Fruit fly (Drosophila melanogaster) whole organism, embryonic: ENCODE data around the gene CG10005.

Experiments
- Awh ChIP-seq: fragments of 200-800 bp; sonication (Bioruptor generic); IDR thresholded peaks from 2 replicates; pipeline ENCODE4, ENCODE4 v1.3.6; 2022; ENCODE audit warnings: missing biosample characterization, missing genetic modification characterization
- B-H2 ChIP-seq: fragments of 200-800 bp; sonication (Bioruptor generic); optimal IDR thresholded peaks from 2 replicates; lab custom pipeline; 2018; ENCODE audit warnings: missing biosample characterization, mild to moderate bottlenecking, missing genetic modification characterization
- CG10147 ChIP-seq: fragments of 200-800 bp; sonication (Bioruptor generic); optimal IDR thresholded peaks from 2 replicates; lab custom pipeline; 2019; ENCODE audit warnings: missing biosample characterization, mild to moderate bottlenecking, missing genetic modification characterization, moderate library complexity
- CG10209 ChIP-seq: fragments of 200-800 bp; sonication (Bioruptor generic); optimal IDR thresholded peaks from 3 replicates; lab custom pipeline; 2017; ENCODE audit warnings: missing biosample characterization, mild to moderate bottlenecking, missing genetic modification characterization, missing genetic modification reagents
- CG10267 ChIP-seq: fragments of 200-800 bp; sonication (Bioruptor generic); optimal IDR thresholded peaks from 2 replicates; lab custom pipeline; 2018; ENCODE audit warnings: missing biosample characterization, mild to moderate bottlenecking, missing genetic modification characterization, moderate library complexity
- CG10321 ChIP-seq: fragments of 200-800 bp; sonication (Bioruptor generic); IDR thresholded peaks from 2 replicates; pipeline ENCODE4 v1.3.6; 2022; ENCODE audit warnings: missing biosample characterization, missing genetic modification characterization
- CG12299 ChIP-seq: fragments of 200-800 bp; sonication (Bioruptor generic); optimal IDR thresholded peaks from 2 replicates; lab custom pipeline; 2018; ENCODE audit warnings: missing biosample characterization, mild to moderate bottlenecking, missing genetic modification characterization
- CG14014 ChIP-seq: fragments of 200-800 bp; sonication (Bioruptor generic); IDR thresholded peaks from 2 replicates; pipeline ENCODE4 v1.3.6; 2022; ENCODE audit warnings: missing biosample characterization, missing genetic modification characterization
- CG14710 ChIP-seq: fragments of 200-800 bp; sonication (Bioruptor generic); optimal IDR thresholded peaks from 3 replicates; lab custom pipeline; 2019; ENCODE audit warnings: missing biosample characterization, mild to moderate bottlenecking, missing genetic modification characterization, moderate library complexity
- CG1647 ChIP-seq: fragments of 200-800 bp; sonication (Bioruptor generic); optimal IDR thresholded peaks from 3 replicates; lab custom pipeline; 2016; ENCODE audit warnings: missing biosample characterization, missing genetic modification characterization
- CG2678 ChIP-seq: fragments of 200-800 bp; sonication (Bioruptor generic); optimal IDR thresholded peaks from 3 replicates; lab custom pipeline; 2019; ENCODE audit warnings: missing biosample characterization, mild to moderate bottlenecking, missing genetic modification characterization, moderate library complexity
- CG31224 ChIP-seq: fragments of 200-800 bp; sonication (Bioruptor generic); IDR thresholded peaks from 2 replicates; pipeline ENCODE4 v1.3.6; 2022; ENCODE audit warnings: missing biosample characterization, missing genetic modification characterization
- CG34224 ChIP-seq: fragments of 200-800 bp; sonication (Bioruptor generic); IDR thresholded peaks from 3 replicates; pipeline ENCODE4 v1.3.6; 2022; ENCODE audit warnings: missing biosample characterization, missing genetic modification characterization; ENCODE audit not compliant: partially characterized antibody
- CG34422 ChIP-seq: fragments of 200-800 bp; sonication (Bioruptor generic); IDR thresholded peaks from 3 replicates; pipeline ENCODE4 v1.3.6; 2022; ENCODE audit warnings: missing biosample characterization, missing genetic modification characterization
- CG42726 ChIP-seq: fragments of 200-800 bp; sonication (Bioruptor generic); IDR thresholded peaks from 2 replicates; pipeline ENCODE4 v1.3.6; 2022; ENCODE audit warnings: missing biosample characterization, missing genetic modification characterization; ENCODE audit not compliant: partially characterized antibody
- CG6791 ChIP-seq: fragments of 200-800 bp; sonication (Bioruptor generic); IDR thresholded peaks from 3 replicates; pipeline ENCODE4 v1.3.6; 2022; ENCODE audit warnings: missing biosample characterization, missing genetic modification characterization; ENCODE audit not compliant: partially characterized antibody
- CG8290 ChIP-seq, 3 experiments: fragments of 200-800 bp; sonication (Bioruptor generic); optimal IDR thresholded peaks; 2 replicates each; lab custom pipeline; 2016 to 2019; ENCODE audit warnings: missing biosample characterization in 3 of 3, missing genetic modification characterization in 3 of 3, mild to moderate bottlenecking in 2 of 3, moderate library complexity in 1 of 3
- CG9932 ChIP-seq: fragments of 200-800 bp; sonication (Bioruptor generic); IDR thresholded peaks from 2 replicates; pipeline ENCODE4 v1.3.6; 2022; ENCODE audit warnings: missing biosample characterization, missing genetic modification characterization
- CoRest ChIP-seq: fragments of 200-800 bp; sonication (Bioruptor generic); optimal IDR thresholded peaks from 3 replicates; lab custom pipeline; 2018; ENCODE audit warnings: missing biosample characterization, mild to moderate bottlenecking, missing genetic modification characterization, moderate library complexity
- Doc3 ChIP-seq: fragments of 200-800 bp; sonication (Bioruptor generic); IDR thresholded peaks from 3 replicates; pipeline ENCODE4 v1.3.6; 2022; ENCODE audit warnings: missing biosample characterization, missing genetic modification characterization; ENCODE audit not compliant: partially characterized antibody
- Drgx ChIP-seq: fragments of 200-800 bp; sonication (Bioruptor generic); IDR thresholded peaks from 2 replicates; pipeline ENCODE4 v1.3.6; 2022; ENCODE audit warnings: missing biosample characterization, missing genetic modification characterization
- Ets97D ChIP-seq: fragments of 200-800 bp; sonication (Bioruptor generic); optimal IDR thresholded peaks from 3 replicates; lab custom pipeline; 2016; ENCODE audit warnings: missing biosample characterization, missing genetic modification characterization
- HLH4C ChIP-seq: fragments of 200-800 bp; sonication (Bioruptor generic); IDR thresholded peaks from 3 replicates; pipeline ENCODE4 v1.3.6; 2022; ENCODE audit warnings: missing biosample characterization, missing genetic modification characterization; ENCODE audit not compliant: partially characterized antibody
- HLHmδ ChIP-seq: fragments of 200-800 bp; sonication (Bioruptor generic); optimal IDR thresholded peaks from 2 replicates; lab custom pipeline; 2018; ENCODE audit warnings: missing biosample characterization, mild to moderate bottlenecking, missing genetic modification characterization, moderate library complexity
- MBD-R2 ChIP-seq: fragments of 200-800 bp; sonication (Bioruptor generic); IDR thresholded peaks from 2 replicates; pipeline ENCODE4 v1.3.6; 2022; ENCODE audit warnings: missing biosample characterization, missing genetic modification characterization
- Med ChIP-seq: fragments of 200-800 bp; sonication (Bioruptor generic); peaks from one replicate; lab custom pipeline; 2016; ENCODE audit warnings: missing biosample characterization, missing genetic modification characterization, mild to moderate bottlenecking, inconsistent platforms, moderate library complexity
- Meics ChIP-seq: fragments of 200-800 bp; sonication (Bioruptor generic); optimal IDR thresholded peaks from 2 replicates; lab custom pipeline; 2017; ENCODE audit warnings: missing biosample characterization, mild to moderate bottlenecking, missing genetic modification characterization
- Rfx ChIP-seq: fragments of 200-800 bp; sonication (Bioruptor generic); IDR thresholded peaks from 2 replicates; pipeline ENCODE4 v1.3.6; 2022; ENCODE audit warnings: missing biosample characterization, missing genetic modification characterization
- Sry-δ ChIP-seq: fragments of 200-800 bp; sonication (Bioruptor generic); optimal IDR thresholded peaks from 2 replicates; lab custom pipeline; 2016; ENCODE audit warnings: missing biosample characterization, missing genetic modification characterization
- Ssrp ChIP-seq: fragments of 200-800 bp; sonication (Bioruptor generic); optimal IDR thresholded peaks from 2 replicates; lab custom pipeline; 2018; ENCODE audit warnings: missing biosample characterization, mild to moderate bottlenecking, missing genetic modification characterization, moderate library complexity
- ato ChIP-seq: fragments of 200-800 bp; sonication (Bioruptor generic); IDR thresholded peaks from 2 replicates; pipeline ENCODE4 v1.3.6; 2022; ENCODE audit warnings: missing biosample characterization, missing genetic modification characterization; ENCODE audit not compliant: partially characterized antibody
- az2 ChIP-seq: fragments of 200-800 bp; sonication (Bioruptor generic); optimal IDR thresholded peaks from 3 replicates; lab custom pipeline; 2016; ENCODE audit warnings: missing biosample characterization, missing genetic modification characterization
- bbx ChIP-seq: fragments of 200-800 bp; sonication (Bioruptor generic); IDR thresholded peaks from 2 replicates; pipeline ENCODE4 v1.3.6; 2022; ENCODE audit warnings: missing biosample characterization, missing genetic modification characterization; ENCODE audit not compliant: partially characterized antibody
- croc ChIP-seq: fragments of 200-800 bp; sonication (Bioruptor generic); conservative IDR thresholded peaks from 3 replicates; pipeline ENCODE4 v1.3.6; 2022; ENCODE audit warnings: missing biosample characterization, missing genetic modification characterization
- dmrt11E ChIP-seq: fragments of 200-800 bp; sonication (Bioruptor generic); optimal IDR thresholded peaks from 3 replicates; lab custom pipeline; 2018; ENCODE audit warnings: missing biosample characterization, mild to moderate bottlenecking, missing genetic modification characterization, moderate library complexity
- dpn ChIP-seq, 2 experiments: fragments of 200-800 bp; sonication (Bioruptor generic); optimal IDR thresholded peaks; 3 replicates each; lab custom pipeline; 2016; ENCODE audit warnings: missing biosample characterization in 2 of 2, missing genetic modification characterization in 2 of 2
- fd96Cb ChIP-seq: fragments of 200-800 bp; sonication (Bioruptor generic); optimal IDR thresholded peaks from 2 replicates; lab custom pipeline; 2018; ENCODE audit warnings: missing biosample characterization, mild to moderate bottlenecking, missing genetic modification characterization, moderate library complexity
- gfzf ChIP-seq: fragments of 200-800 bp; sonication (Bioruptor generic); optimal IDR thresholded peaks from 2 replicates; lab custom pipeline; 2016; ENCODE audit warnings: missing biosample characterization, mild to moderate bottlenecking, missing genetic modification characterization, moderate library complexity
- jigr1 ChIP-seq: fragments of 200-800 bp; sonication (Bioruptor generic); IDR thresholded peaks from 3 replicates; pipeline ENCODE4 v1.3.6; 2022; ENCODE audit warnings: missing biosample characterization, missing genetic modification characterization
- nmo ChIP-seq: fragments of 200-800 bp; sonication (Bioruptor generic); optimal IDR thresholded peaks from 2 replicates; lab custom pipeline; 2018; ENCODE audit warnings: missing biosample characterization, mild to moderate bottlenecking, missing genetic modification characterization, moderate library complexity
- pzg ChIP-seq: fragments of 200-800 bp; sonication (Bioruptor generic); optimal IDR thresholded peaks from 3 replicates; lab custom pipeline; 2018; ENCODE audit warnings: missing biosample characterization, mild to moderate bottlenecking, missing genetic modification characterization, moderate library complexity
- trem ChIP-seq: fragments of 200-800 bp; optimal IDR thresholded peaks from 3 replicates; lab custom pipeline; 2019; ENCODE audit warnings: missing biosample characterization, mild to moderate bottlenecking, missing genetic modification characterization, moderate library complexity
- unc-4 ChIP-seq: fragments of 200-800 bp; sonication (Bioruptor generic); IDR thresholded peaks from 2 replicates; pipeline ENCODE4 v1.3.6; 2022; ENCODE audit warnings: missing biosample characterization, missing genetic modification characterization; ENCODE audit not compliant: partially characterized antibody
- vnd ChIP-seq: fragments of 200-800 bp; sonication (Bioruptor generic); IDR thresholded peaks from 3 replicates; pipeline ENCODE4 v1.3.6; 2022; ENCODE audit warnings: missing biosample characterization, missing genetic modification characterization; ENCODE audit not compliant: partially characterized antibody
- vvl ChIP-seq: fragments of 200-800 bp; sonication (Bioruptor generic); IDR thresholded peaks from 2 replicates; pipeline ENCODE4 v1.3.6; 2022; ENCODE audit warnings: missing biosample characterization, missing genetic modification characterization
- wek ChIP-seq: fragments of 200-800 bp; sonication (Bioruptor generic); optimal IDR thresholded peaks from 3 replicates; lab custom pipeline; 2018; ENCODE audit warnings: missing biosample characterization, mild to moderate bottlenecking, missing genetic modification characterization, moderate library complexity

Gene CG10005

DNA sequence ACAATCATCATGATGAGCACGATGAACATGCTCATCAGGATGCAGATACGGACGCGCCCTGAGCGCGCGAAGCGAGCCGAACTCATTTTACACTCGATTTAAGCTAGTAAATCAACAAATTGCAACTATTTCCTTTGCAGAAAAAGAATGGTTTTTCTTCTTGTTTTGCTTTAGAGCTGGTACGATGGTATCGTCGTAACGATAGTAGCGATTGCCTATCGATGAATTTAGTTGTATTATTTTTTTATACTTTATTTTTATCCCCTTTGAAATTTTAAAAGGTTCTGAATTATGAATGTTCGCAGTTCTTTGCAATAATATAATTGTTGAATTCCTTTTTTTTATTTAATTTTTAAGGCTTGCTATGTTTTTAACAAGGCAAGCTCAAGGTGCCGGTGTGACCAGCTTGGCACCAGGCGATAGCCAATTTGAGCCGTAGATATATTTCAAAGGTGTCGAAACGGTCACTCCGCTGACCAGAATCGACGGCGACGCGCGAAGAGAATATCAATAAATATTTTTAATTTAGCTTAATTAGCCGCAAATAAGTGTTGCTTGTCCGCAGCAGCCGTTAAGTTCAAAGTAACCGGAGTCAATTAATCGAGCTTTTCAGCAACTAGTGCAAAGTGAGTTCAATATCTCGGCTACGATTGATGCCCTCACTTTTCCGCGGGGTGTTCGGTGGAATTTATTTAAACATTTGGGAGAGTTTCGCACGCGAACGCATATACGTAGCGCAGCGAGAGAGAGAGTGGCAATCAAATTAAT, 9.6 kb downstream of the CG10005 start, which contains the start of the genes CG12213 and GC1 (continued):
- peak; percentile 97 for TF ChIP-seq HLH4C
- TF ChIP-seq CG2678 (tag; lab: Kevin White, UChicago): peak; percentile 11
- TF ChIP-seq CG9932: peak; percentile 73; the same call in 1 of the 2 replicates
- TF ChIP-seq dmrt11E (tag; lab: Kevin White, UChicago): peak; percentile 8
- peak; percentile 93 for TF ChIP-seq Sry-δ
- TF ChIP-seq CG10209 (GFP tag; lab: Kevin White, UChicago): no peak
- TF ChIP-seq vvl (GFP tag; lab: Robert Waterston, UW): peak; percentile 10; the same call in 1 of the 2 replicates
- TF ChIP-seq CG12299: peak; percentile 24
- peak; percentile 35; the same call in 1 of the 2 replicates for TF ChIP-seq Rfx
- peak; percentile 83 for TF ChIP-seq CG8290 (GFP tag; optimal IDR thresholded peaks at IDR 0.05; lab: Kevin White, UChicago)
- TF ChIP-seq CG8290 (tag; optimal IDR thresholded peaks at IDR 0.05; lab: Kevin White, UChicago): peak; percentile 32 to 64
- TF ChIP-seq MBD-R2: peak; percentile 62
- TF ChIP-seq Ssrp (tag; lab: Kevin White, UChicago): no peak
- TF ChIP-seq wek (GFP tag; lab: Kevin White, UChicago): peak; percentile 2
- no peak for TF ChIP-seq Meics (GFP tag; lab: Kevin White, UChicago)
- no peak for TF ChIP-seq B-H2 (GFP tag; lab: Kevin White, UChicago)
- TF ChIP-seq gfzf (GFP tag; lab: Kevin White, UChicago): peak; percentile 93
- no peak for TF ChIP-seq CG10321 (GFP tag; lab: Robert Waterston, UW)
- TF ChIP-seq vnd (GFP tag; lab: Robert Waterston, UW): peak; percentile 98
- TF ChIP-seq Awh: no peak
- TF ChIP-seq CG14014 (GFP tag; lab: Robert Waterston, UW): no peak
- TF ChIP-seq az2 (GFP tag; lab: Kevin White, UChicago): no peak
- peak; percentile 89 for TF ChIP-seq CG14710 (tag; lab: Kevin White, UChicago)
- peak; percentile 99 for TF ChIP-seq unc-4 (GFP tag; lab: Robert Waterston, UW)
- TF ChIP-seq CoRest: peak; percentile 63
- TF ChIP-seq pzg (GFP tag; lab: Kevin White, UChicago): peak; percentile 80
- TF ChIP-seq dpn (GFP tag; optimal IDR thresholded peaks at IDR 0.05; lab: Kevin White, UChicago): peak in 1 of 2 experiments; percentile 37
- TF ChIP-seq Drgx (GFP tag; lab: Robert Waterston, UW): no peak
- TF ChIP-seq fd96Cb: no peak
- peak; percentile 85 for TF ChIP-seq Med (GFP tag; lab: Kevin White, UChicago)
- peak; percentile 89; the same call in 1 of the 3 replicates for TF ChIP-seq jigr1 (GFP tag; lab: Robert Waterston, UW)
- TF ChIP-seq nmo (GFP tag; lab: Kevin White, UChicago): peak; percentile 80
- no peak for TF ChIP-seq croc
- TF ChIP-seq CG34422 (GFP tag; lab: Robert Waterston, UW): 0 out of 3 replicates have a peak, but pooled peaks have one; percentile 12
- peak; percentile 12 for TF ChIP-seq CG1647 (GFP tag; lab: Kevin White, UChicago)
- peak; percentile 94 for TF ChIP-seq CG6791 (GFP tag; lab: Robert Waterston, UW)
- TF ChIP-seq CG31224 (GFP tag; lab: Robert Waterston, UW): 0 out of 2 replicates have a peak, but pooled peaks have one; percentile 32
- TF ChIP-seq HLHmδ (GFP tag; lab: Kevin White, UChicago): no peak
- TF ChIP-seq CG42726: peak; percentile 97
- peak; percentile 96 for TF ChIP-seq bbx (GFP tag; lab: Robert Waterston, UW)
- TF ChIP-seq CG10267 (tag; lab: Kevin White, UChicago): peak; percentile 82
- peak; percentile 93 for TF ChIP-seq trem (tag; lab: Kevin White, UChicago)
- TF ChIP-seq CG34224 (GFP tag; lab: Robert Waterston, UW): peak; percentile 99
- peak; percentile 99 for TF ChIP-seq Doc3 (GFP tag; lab: Robert Waterston, UW)
- peak; percentile 4 for TF ChIP-seq CG10147 (GFP tag; lab: Kevin White, UChicago)
- TF ChIP-seq Ets97D (GFP tag; lab: Kevin White, UChicago): peak; percentile 68
- TF ChIP-seq ato (GFP tag; lab: Robert Waterston, UW): peak; percentile 93
